Fruit fly (Drosophila melanogaster) whole organism, wandering third instar larva: ENCODE measurements around the gene DnaJ-H.

Experiments used
- CG32264 ChIP-seq: fragments of 200-800 bp; sonication (Bioruptor generic); optimal IDR thresholded peaks from 2 replicates; lab custom pipeline; 2016; ENCODE audit warnings: missing biosample characterization, missing genetic modification characterization
- CG9705 ChIP-seq: fragments of 200-800 bp; sonication (Bioruptor generic); optimal IDR thresholded peaks from 2 replicates; lab custom pipeline; 2018; ENCODE audit warnings: missing biosample characterization, mild to moderate bottlenecking, missing genetic modification characterization
- CrebA ChIP-seq: fragments of 200-800 bp; sonication (Bioruptor generic); optimal IDR thresholded peaks from 2 replicates; lab custom pipeline; 2016; ENCODE audit warnings: missing biosample characterization, mild to moderate bottlenecking, missing genetic modification characterization, borderline replicate concordance
- Dfd ChIP-seq: fragments of >200 bp; optimal IDR thresholded peaks from 2 replicates; lab custom pipeline; 2017; ENCODE audit warnings: missing biosample characterization, missing genetic modification characterization
- Dif ChIP-seq: fragments of 200-275, 200-300 bp; sonication (Bioruptor generic); optimal IDR thresholded peaks from 2 replicates; lab custom pipeline; 2018; ENCODE audit warnings: missing biosample characterization, missing genetic modification characterization; ENCODE audit not compliant: partially characterized antibody
- HLH106 ChIP-seq: fragments of 200-800 bp; optimal IDR thresholded peaks from 3 replicates; lab custom pipeline; 2019; ENCODE audit warnings: missing biosample characterization, mild to moderate bottlenecking, missing genetic modification characterization, moderate library complexity
- Hr78 ChIP-seq: fragments of >200 bp; optimal IDR thresholded peaks from 2 replicates; lab custom pipeline; 2017; ENCODE audit warnings: missing biosample characterization, missing genetic modification characterization
- Hr83 ChIP-seq: fragments of 200-300 bp; sonication (Bioruptor generic); optimal IDR thresholded peaks from 2 replicates; lab custom pipeline; 2016; ENCODE audit warnings: missing biosample characterization, mild to moderate bottlenecking, missing genetic modification characterization, moderate library complexity; ENCODE audit not compliant: poor library complexity, severe bottlenecking
- Myc ChIP-seq: fragments of >200 bp; optimal IDR thresholded peaks from 2 replicates; lab custom pipeline; 2017
- N ChIP-seq: fragments of >200 bp; optimal IDR thresholded peaks from 2 replicates; lab custom pipeline; 2018; ENCODE audit warnings: missing biosample characterization, missing external identifiers, missing genetic modification characterization
- Rel ChIP-seq, 2 experiments: fragments of 200-800 bp; sonication (Bioruptor generic) in 1 of 2; optimal IDR thresholded peaks; 2 replicates in 1 of 2; 3 replicates in 1 of 2; lab custom pipeline; 2016 to 2019; ENCODE audit warnings: mild to moderate bottlenecking in 2 of 2, missing biosample characterization in 2 of 2, missing genetic modification characterization in 2 of 2, moderate library complexity in 1 of 2
- Sp1 ChIP-seq: fragments of 200-800 bp; sonication (Bioruptor generic); optimal IDR thresholded peaks from 3 replicates; lab custom pipeline; 2019; ENCODE audit warnings: missing biosample characterization, mild to moderate bottlenecking, missing genetic modification characterization, moderate library complexity
- dmrt93B ChIP-seq: fragments of 200-800 bp; sonication (Bioruptor generic); optimal IDR thresholded peaks from 2 replicates; lab custom pipeline; 2018; ENCODE audit warnings: missing biosample characterization, mild to moderate bottlenecking, missing genetic modification characterization
- dsf ChIP-seq: sonication (Bioruptor generic); optimal IDR thresholded peaks from 2 replicates; lab custom pipeline; 2016; ENCODE audit warnings: missing biosample characterization, missing genetic modification characterization, borderline replicate concordance
- ey ChIP-seq: fragments of 200-800 bp; sonication (Bioruptor generic); optimal IDR thresholded peaks from 2 replicates; lab custom pipeline; 2016; ENCODE audit warnings: missing biosample characterization, missing genetic modification characterization
- foxo ChIP-seq, 2 experiments: fragments of 200-800 bp; sonication (Bioruptor generic); optimal IDR thresholded peaks; 2 replicates in 1 of 2; 3 replicates in 1 of 2; lab custom pipeline; 2016 to 2017; ENCODE audit warnings: missing biosample characterization in 2 of 2, missing genetic modification characterization in 2 of 2
- fru ChIP-seq: fragments of 200-800 bp; sonication (Bioruptor generic); optimal IDR thresholded peaks from 3 replicates; lab custom pipeline; 2016; ENCODE audit warnings: missing biosample characterization, mild to moderate bottlenecking, missing genetic modification characterization
- h ChIP-seq: fragments of 200-800 bp; sonication (Bioruptor generic); optimal IDR thresholded peaks from 3 replicates; lab custom pipeline; 2016; ENCODE audit warnings: missing biosample characterization, mild to moderate bottlenecking, missing genetic modification characterization
- jim ChIP-seq: fragments of 175-275, 200-325 bp; sonication (Bioruptor generic); optimal IDR thresholded peaks from 2 replicates; lab custom pipeline; 2016; ENCODE audit warnings: missing biosample characterization, mild to moderate bottlenecking, missing genetic modification characterization
- lola ChIP-seq: fragments of >200 bp; optimal IDR thresholded peaks from 2 replicates; lab custom pipeline; 2017; ENCODE audit warnings: missing biosample characterization, missing genetic modification characterization
- pan ChIP-seq: fragments of >200 bp; optimal IDR thresholded peaks from 2 replicates; lab custom pipeline; 2017
- psq ChIP-seq: fragments of 200-800 bp; sonication (Bioruptor generic); optimal IDR thresholded peaks from 3 replicates; lab custom pipeline; 2017; ENCODE audit warnings: missing biosample characterization, mild to moderate bottlenecking, missing genetic modification characterization, moderate library complexity
- rgr ChIP-seq: fragments of 200-800 bp; sonication (Bioruptor generic); optimal IDR thresholded peaks from 3 replicates; lab custom pipeline; 2016; ENCODE audit warnings: missing biosample characterization, mild to moderate bottlenecking, missing genetic modification characterization
- sage ChIP-seq: fragments of 200-800 bp; sonication (Bioruptor generic); optimal IDR thresholded peaks from 2 replicates; lab custom pipeline; 2016; ENCODE audit warnings: missing biosample characterization, mild to moderate bottlenecking, missing genetic modification characterization
- sv ChIP-seq: fragments of 200-800 bp; sonication (Bioruptor generic); optimal IDR thresholded peaks from 3 replicates; lab custom pipeline; 2016; ENCODE audit warnings: missing biosample characterization, missing genetic modification characterization
- tai ChIP-seq: sonication (Bioruptor generic); optimal IDR thresholded peaks from 2 replicates; lab custom pipeline; 2016; ENCODE audit warnings: missing biosample characterization, missing genetic modification characterization
- usp ChIP-seq: fragments of >200 bp; optimal IDR thresholded peaks from 2 replicates; lab custom pipeline; 2017; ENCODE audit warnings: missing biosample characterization, missing genetic modification characterization
- woc ChIP-seq: sonication (Bioruptor generic); optimal IDR thresholded peaks from 2 replicates; lab custom pipeline; 2016; ENCODE audit warnings: missing biosample characterization, mild to moderate bottlenecking, missing genetic modification characterization

Gene DnaJ-H

dm6 chr2L:13160227-13160626 lies 5.6 kb downstream of the DnaJ-H start, which contains the start of gene kmg:
TSS of gene kmg (plus strand) at chr2L:13160527.
- TF ChIP-seq ey (GFP tag; lab: Kevin White, UChicago) (no peak), psq (GFP tag; lab: Kevin White, UChicago) (no peak), sage (GFP tag; lab: Kevin White, UChicago) (no peak), sv (GFP tag; lab: Kevin White, UChicago) (no peak), usp (GFP tag; lab: Kevin White, UChicago) (no peak), dmrt93B (GFP tag; lab: Kevin White, UChicago) (no peak), CG32264 (no peak), dsf (GFP tag; lab: Kevin White, UChicago) (no peak), fru (no peak), Myc (lab: Kevin White, UChicago) (no peak), Dfd (GFP tag; lab: Kevin White, UChicago) (no peak), N (GFP tag; lab: Kevin White, UChicago) (no peak), jim (GFP tag; lab: Kevin White, UChicago) (no peak), woc (GFP tag; lab: Kevin White, UChicago) (no peak), tai (GFP tag; lab: Kevin White, UChicago) (no peak), lola (no peak), Sp1 (GFP tag; lab: Kevin White, UChicago) (no peak)

- TF ChIP-seq foxo (GFP tag; optimal IDR thresholded peaks at IDR 0.05; lab: Kevin White, UChicago), result no peak
- TF ChIP-seq tai (GFP tag; lab: Kevin White, UChicago), result no peak
- TF ChIP-seq Sp1 (GFP tag; lab: Kevin White, UChicago), result no peak
- TF ChIP-seq Hr78 (GFP tag; lab: Kevin White, UChicago), result no peak
- no peak for TF ChIP-seq usp (GFP tag; lab: Kevin White, UChicago)
- TF ChIP-seq pan (lab: Kevin White, UChicago), result no peak
- no peak for TF ChIP-seq CG9705
- TF ChIP-seq sv (GFP tag; lab: Kevin White, UChicago), result no peak
- no peak for TF ChIP-seq Hr83 (GFP tag; lab: Kevin White, UChicago)
- no peak for TF ChIP-seq h (GFP tag; lab: Kevin White, UChicago)
Observed at dm6 chr2L:13158510-13158909, 7.4 kb downstream of the DnaJ-H start, which contains the start of gene Pk34A. TSS of gene Pk34A (plus strand) at chr2L:13158810.

dm6 chr2L:13157903-13158302 lies 8.0 kb downstream of the DnaJ-H start:
- no peak for TF ChIP-seq Dif (GFP tag; lab: Kevin White, UChicago)
- no peak for TF ChIP-seq sv (GFP tag; lab: Kevin White, UChicago)
- peak; percentile 5 for TF ChIP-seq dmrt93B (GFP tag; lab: Kevin White, UChicago)
- no peak for TF ChIP-seq Hr78 (GFP tag; lab: Kevin White, UChicago)
- peak; percentile 28 for TF ChIP-seq h (GFP tag; lab: Kevin White, UChicago)
- TF ChIP-seq Rel (GFP tag; optimal IDR thresholded peaks at IDR 0.05; lab: Kevin White, UChicago), result no peak
- no peak for TF ChIP-seq Rel (tag; optimal IDR thresholded peaks at IDR 0.05; lab: Kevin White, UChicago)
- peak; percentile 17 for TF ChIP-seq Myc (lab: Kevin White, UChicago)
- TF ChIP-seq HLH106 (tag; lab: Kevin White, UChicago), result peak; percentile 27
- peak; percentile 28 for TF ChIP-seq rgr (GFP tag; lab: Kevin White, UChicago)
- TF ChIP-seq ey (GFP tag; lab: Kevin White, UChicago), result no peak

dm6 chr2L:13156349-13156748 lies 9.5 kb downstream of the DnaJ-H start:
- TF ChIP-seq psq (GFP tag; lab: Kevin White, UChicago) (peak; percentile 22), foxo (GFP tag; optimal IDR thresholded peaks at IDR 0.05; lab: Kevin White, UChicago) (peak in 1 of 2 experiments; percentile 24), Sp1 (GFP tag; lab: Kevin White, UChicago) (peak; percentile 1), lola (no peak)
- TF ChIP-seq, all 38 proteins: peak for 3

- no peak for TF ChIP-seq CrebA (GFP tag; lab: Kevin White, UChicago)
- no peak for TF ChIP-seq CG9705
- no peak for TF ChIP-seq rgr (GFP tag; lab: Kevin White, UChicago)
- no peak for TF ChIP-seq psq (GFP tag; lab: Kevin White, UChicago)
- TF ChIP-seq usp (GFP tag; lab: Kevin White, UChicago), result no peak
- TF ChIP-seq Dif (GFP tag; lab: Kevin White, UChicago), result peak; percentile 14
- no peak for TF ChIP-seq Hr83 (GFP tag; lab: Kevin White, UChicago)
- TF ChIP-seq Dfd (GFP tag; lab: Kevin White, UChicago), result no peak
- TF ChIP-seq, all 38 proteins: peak for 1
Observed at dm6 chr2L:13154313-13154712, 11.6 kb downstream of the DnaJ-H start.
